Fruit fly (Drosophila melanogaster): Measurements from ENCODE around the gene CG17261.

Gene CG17261

DNA sequence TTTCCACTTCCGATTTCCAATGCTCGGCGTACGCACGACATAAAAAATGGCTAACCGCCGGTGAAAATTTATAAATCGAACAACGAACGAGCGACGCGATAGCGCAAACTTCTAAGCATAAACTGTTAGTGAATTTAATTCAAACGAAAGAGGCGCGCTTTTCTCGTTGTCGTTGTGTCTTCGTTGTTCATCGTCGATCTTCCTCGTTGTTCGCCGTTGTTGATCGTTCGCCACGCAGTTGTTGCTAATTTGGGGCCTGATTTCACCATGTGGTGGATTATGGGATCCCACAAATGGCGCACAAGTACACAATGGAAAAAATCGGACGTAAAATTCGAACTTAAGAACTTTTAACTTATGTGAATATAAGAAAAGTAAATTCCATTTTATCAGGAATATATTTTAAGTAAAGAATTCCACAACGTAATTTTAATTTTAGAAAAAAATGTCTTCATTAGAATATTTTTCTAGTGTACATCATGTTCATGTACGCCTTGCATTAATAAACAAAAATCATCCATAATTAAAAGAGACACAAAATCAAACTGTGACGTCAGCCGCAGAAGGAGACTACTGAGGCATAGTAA is 44.0 kb downstream of the CG17261 start (continued):
- TF ChIP-seq CG17612 (GFP tag; IDR thresholded peaks at IDR 0.05) (0 out of 2 replicates have a peak, but pooled peaks have one; percentile 44), CG18619 (GFP tag; optimal IDR thresholded peaks at IDR 0.05) (peak; percentile 59), Ssrp (tag; optimal IDR thresholded peaks at IDR 0.05) (peak; percentile 43), CG18476 (GFP tag; optimal IDR thresholded peaks at IDR 0.05) (peak; percentile 16), btn (GFP tag; optimal IDR thresholded peaks at IDR 0.05) (no peak), Fer3 (tag; optimal IDR thresholded peaks at IDR 0.05) (peak; percentile 84), CG12744 (GFP tag; optimal IDR thresholded peaks at IDR 0.05) (peak; percentile 2), CG3726 (GFP tag; IDR thresholded peaks at IDR 0.05) (0 out of 3 replicates have a peak, but pooled peaks have one; percentile 10), Taf1 (GFP tag; IDR thresholded peaks at IDR 0.05) (peak; percentile 62), gce (GFP tag; IDR thresholded peaks at IDR 0.05) (peak; percentile 46; the same call in 1 of the 3 replicates), CG3281 (GFP tag; optimal IDR thresholded peaks at IDR 0.05) (peak; percentile 74), Scr (GFP tag; IDR thresholded peaks at IDR 0.05; ENCODE audit: partially characterized antibody) (no peak), CG14965 (GFP tag; optimal IDR thresholded peaks at IDR 0.05; ENCODE audit: borderline replicate concordance) (no peak), CG12299 (tag; optimal IDR thresholded peaks at IDR 0.05) (peak; percentile 4), CG17385 (GFP tag; optimal IDR thresholded peaks at IDR 0.05) (peak; percentile 68), tx (GFP tag; optimal IDR thresholded peaks at IDR 0.05) (peak; percentile 18), CG6683 (GFP tag; optimal IDR thresholded peaks at IDR 0.05) (peak; percentile 53), chm (GFP tag; IDR thresholded peaks at IDR 0.05) (no peak), CG12155 (GFP tag; optimal IDR thresholded peaks at IDR 0.05) (peak; percentile 63), lmd (GFP tag; IDR thresholded peaks at IDR 0.05) (peak; percentile 69), CG15696 (tag; optimal IDR thresholded peaks at IDR 0.05) (peak; percentile 5), CHES-1-like (GFP tag; optimal IDR thresholded peaks at IDR 0.05) (peak; percentile 15), CkIIα-i1 (GFP tag; IDR thresholded peaks at IDR 0.05) (no peak), CG10979 (tag; optimal IDR thresholded peaks at IDR 0.05) (peak; percentile 63), CG12391 (tag; optimal IDR thresholded peaks at IDR 0.05) (peak; percentile 79), pnt (GFP tag; optimal IDR thresholded peaks at IDR 0.05) (peak; percentile 19), tll (GFP tag; optimal IDR thresholded peaks at IDR 0.05) (no peak), NFAT (GFP tag; IDR thresholded peaks at IDR 0.05) (peak; percentile 39; the same call in 1 of the 2 replicates), lov (optimal IDR thresholded peaks at IDR 0.05) (no peak), lov (GFP tag; IDR thresholded peaks at IDR 0.05) (no peak), CG9215 (GFP tag; IDR thresholded peaks at IDR 0.05) (peak; percentile 52; the same call in 1 of the 2 replicates), NK7.1 (GFP tag; optimal IDR thresholded peaks at IDR 0.05) (peak; percentile 38), row (GFP tag; IDR thresholded peaks at IDR 0.05) (peak; percentile 80), sug (tag; optimal IDR thresholded peaks at IDR 0.05) (peak; percentile 62), CG11456 (GFP tag; IDR thresholded peaks at IDR 0.05) (no peak), Pdp1 (GFP tag; optimal IDR thresholded peaks at IDR 0.05) (peak; percentile 27 to 43), CG2712 (tag; optimal IDR thresholded peaks at IDR 0.05) (peak; percentile 75), CG11093 (GFP tag; IDR thresholded peaks at IDR 0.05) (no peak), CG10209 (GFP tag; optimal IDR thresholded peaks at IDR 0.05) (peak; percentile 66), ase (GFP tag; IDR thresholded peaks at IDR 0.05) (peak; percentile 24; the same call in 1 of the 3 replicates), Fer2 (tag; optimal IDR thresholded peaks at IDR 0.05) (peak; percentile 13), stwl (tag; optimal IDR thresholded peaks at IDR 0.05) (no peak), CG3407 (GFP tag; optimal IDR thresholded peaks at IDR 0.05) (peak; percentile 41), pzg (GFP tag; optimal IDR thresholded peaks at IDR 0.05) (no peak), ewg (GFP tag; optimal IDR thresholded peaks at IDR 0.05) (peak; percentile 31), Eip74EF (GFP tag; optimal IDR thresholded peaks at IDR 0.05) (peak in 1 of 2 experiments; percentile 60), Bteb2 (GFP tag; optimal IDR thresholded peaks at IDR 0.05) (peak; percentile 49), Jarid2 (GFP tag; optimal IDR thresholded peaks at IDR 0.05) (peak; percentile 42), ttk (GFP tag; IDR thresholded peaks at IDR 0.05) (peak; percentile 35; the same call in 1 of the 2 replicates)
